Worm (Caenorhabditis elegans) whole organism, L4/young adult: ENCODE results near the gene tag-267.

Experiments
- W03F9.2 ChIP-seq: fragments of 150-350 bp; optimal IDR thresholded peaks from 2 replicates; lab custom pipeline; 2014; ENCODE audit warnings: missing biosample characterization, missing genetic modification characterization
- dao-5 ChIP-seq: sonication (generic microtip); optimal IDR thresholded peaks from 2 replicates; lab custom pipeline; 2016; ENCODE audit warnings: missing genotype, missing genetic modification characterization, moderate library complexity, missing compliant biosample characterization
- him-1 ChIP-seq: sonication (generic microtip); optimal IDR thresholded peaks from 2 replicates; lab custom pipeline; 2016; ENCODE audit warnings: missing genotype, missing genetic modification reagents, missing genetic modification characterization, missing compliant biosample characterization

DNA sequence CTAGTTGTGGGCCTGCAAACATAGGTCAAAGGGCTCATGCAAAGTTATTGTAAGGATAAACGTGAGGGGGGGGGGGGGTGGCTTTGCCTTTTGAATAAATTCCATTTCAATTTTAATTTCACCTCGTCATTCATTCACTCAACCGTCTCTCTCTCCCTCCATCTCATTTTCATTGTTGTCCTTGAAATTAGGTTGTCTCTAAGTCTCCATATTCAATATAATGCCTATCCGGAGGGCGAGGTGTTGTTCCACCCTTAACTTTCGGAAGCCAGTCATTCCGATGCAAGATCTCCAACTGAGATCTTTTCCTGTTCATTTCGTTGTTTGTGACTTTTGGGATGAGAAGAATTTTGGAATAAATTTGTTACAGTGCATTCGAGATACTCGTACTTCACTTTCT lies 16.7 kb downstream of the tag-267 start:
- TF ChIP-seq him-1 (tag; lab: Kevin White, UChicago): no peak
- no peak for TF ChIP-seq W03F9.2
- TF ChIP-seq dao-5: no peak
